Fruit fly (Drosophila melanogaster) whole organism: Measurements from ENCODE around the gene DCP2.

Experiments
- psq ChIP-seq: fragments of >200 bp; optimal IDR thresholded peaks from 2 replicates; lab custom pipeline; 2017
- usp ChIP-seq: fragments of >200 bp; optimal IDR thresholded peaks from 2 replicates; lab custom pipeline; 2017; ENCODE audit warnings: missing biosample characterization, missing genetic modification characterization, mixed read lengths

- TF ChIP-seq psq (lab: Kevin White, UChicago), result no peak
- TF ChIP-seq usp, result no peak
Observed at dm6 chr3L:15777839-15778238, 48.4 kb downstream of the DCP2 start.
